Worm (Caenorhabditis elegans) whole organism, L3 larva: Measurements from ENCODE around the gene T10C6.16.

Experiments used
- fkh-2 ChIP-seq: fragments of 150-350 bp; optimal IDR thresholded peaks from 2 replicates; lab custom pipeline; 2014; ENCODE audit warnings: missing biosample characterization, missing genetic modification reagents, missing genetic modification characterization
- nhr-12 ChIP-seq: fragments of 150-350 bp; optimal IDR thresholded peaks from 2 replicates; lab custom pipeline; 2014; ENCODE audit warnings: missing biosample characterization, missing genetic modification characterization
- nhr-76 ChIP-seq: fragments of 150-350 bp; sonication (generic microtip); optimal IDR thresholded peaks from 5 replicates; lab custom pipeline; 2014; ENCODE audit warnings: missing biosample characterization, missing genetic modification characterization
- ztf-4 ChIP-seq: fragments of 150-350 bp; optimal IDR thresholded peaks from 2 replicates; lab custom pipeline; 2014; ENCODE audit warnings: missing biosample characterization, missing genetic modification characterization

- TF ChIP-seq nhr-76 (tag; lab: Kevin White, UChicago) (no peak), fkh-2 (no peak), ztf-4 (tag; lab: Kevin White, UChicago) (no peak), nhr-12 (no peak)
Measured at ce11 chrV:16071167-16071566, 38.4 kb upstream of the T10C6.16 start, which contains the start of gene nhr-176.
